Fruit fly (Drosophila melanogaster): Measurements from ENCODE around the gene CG10175.
A peak's percentile ranks its signal among the peaks of the same experiment; 100 is the strongest.

The CG10175 gene

DNA sequence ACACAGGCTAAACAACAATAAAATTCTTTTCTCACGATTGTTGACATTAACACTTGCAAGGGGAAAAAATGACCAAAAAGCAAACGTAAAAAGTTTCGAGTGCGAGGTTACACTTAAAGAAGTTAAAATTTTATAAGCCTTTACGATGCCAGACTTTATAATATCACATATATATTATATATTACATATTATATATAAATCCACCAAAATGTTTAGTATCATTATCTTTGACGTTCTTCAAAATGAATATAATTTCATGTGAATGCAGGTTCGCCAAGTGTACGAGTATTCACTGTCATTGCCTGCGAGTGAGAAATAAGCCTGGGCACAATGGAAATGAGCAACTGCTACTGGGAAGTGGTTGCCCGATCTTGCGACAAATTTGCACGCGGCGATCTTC is 22.5 kb downstream of the CG10175 start (continued):
- TF ChIP-seq nau (GFP tag; optimal IDR thresholded peaks at IDR 0.05) = no peak
- TF ChIP-seq run (tag; optimal IDR thresholded peaks at IDR 0.05) = no peak
- TF ChIP-seq CG9932 (GFP tag; IDR thresholded peaks at IDR 0.05) = no peak
- no peak for TF ChIP-seq CG7987 (GFP tag; optimal IDR thresholded peaks at IDR 0.05)
- no peak for TF ChIP-seq Elba2 (GFP tag; optimal IDR thresholded peaks at IDR 0.05)

DNA sequence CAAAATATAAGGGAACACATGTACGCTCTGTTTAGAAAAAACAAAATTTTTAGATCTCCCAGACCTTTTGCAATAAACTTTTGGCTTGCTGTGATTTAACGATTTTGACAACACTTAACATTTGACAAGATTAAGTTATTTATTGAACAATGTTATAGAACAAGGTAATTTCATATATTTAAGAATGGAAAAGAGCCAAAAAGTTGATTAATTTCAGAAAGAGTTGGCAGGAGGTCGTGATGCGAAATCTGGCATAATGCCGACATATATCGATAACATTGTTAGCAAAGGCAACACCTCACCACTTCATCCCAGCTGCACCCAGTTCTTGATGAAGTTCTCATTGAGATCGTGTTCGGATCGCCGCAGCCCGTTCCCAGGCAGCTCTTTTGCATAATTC is 23.4 kb downstream of the CG10175 start, which contains the start of gene CG34289:
TSS of gene CG34289 (minus strand) at position 101 of the 400 bp plus-strand sequence.
- TF ChIP-seq Chrac-16 (GFP tag; optimal IDR thresholded peaks at IDR 0.05) = no peak
- no peak for TF ChIP-seq CG1832 (GFP tag; optimal IDR thresholded peaks at IDR 0.05)
- no peak for TF ChIP-seq chm (GFP tag; IDR thresholded peaks at IDR 0.05)
- no peak for TF ChIP-seq grn (GFP tag; optimal IDR thresholded peaks at IDR 0.05)
- no peak for TF ChIP-seq CG10209 (GFP tag; optimal IDR thresholded peaks at IDR 0.05)
- no peak for TF ChIP-seq CG2199 (GFP tag; IDR thresholded peaks at IDR 0.05)
- no peak for TF ChIP-seq peb (GFP tag; IDR thresholded peaks at IDR 0.05)
- no peak for TF ChIP-seq CG12104 (GFP tag; optimal IDR thresholded peaks at IDR 0.05)
- TF ChIP-seq sqz (GFP tag; optimal IDR thresholded peaks at IDR 0.05) = no peak
- TF ChIP-seq shn (GFP tag; optimal IDR thresholded peaks at IDR 0.05) = no peak
- TF ChIP-seq ERR (GFP tag; optimal IDR thresholded peaks at IDR 0.05) = no peak
- TF ChIP-seq sc (optimal IDR thresholded peaks at IDR 0.05) = no peak
- no peak for TF ChIP-seq sc (GFP tag; optimal IDR thresholded peaks at IDR 0.05)

DNA sequence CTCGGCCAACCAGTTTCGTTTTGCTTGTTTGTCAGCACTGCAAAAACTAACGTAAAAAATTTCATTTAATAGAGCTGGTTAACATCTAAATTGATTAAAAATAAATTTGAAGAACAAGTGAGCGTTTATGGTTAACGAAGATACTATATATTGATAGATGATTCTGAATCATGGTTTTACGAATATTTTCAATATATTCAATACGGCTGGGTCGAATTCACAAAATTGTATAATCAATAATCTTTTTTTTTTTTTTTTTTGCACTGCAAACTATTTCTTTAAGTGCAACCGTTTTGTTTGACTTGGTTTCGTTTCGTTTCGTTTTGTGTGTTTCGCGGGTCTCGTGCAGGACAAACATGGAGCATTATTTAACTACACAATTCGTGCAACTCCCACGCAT is 26.0 kb downstream of the CG10175 start:
- TF ChIP-seq CG3163 (GFP tag; optimal IDR thresholded peaks at IDR 0.05) (no peak), Sry-β (GFP tag; optimal IDR thresholded peaks at IDR 0.05) (no peak), toy (GFP tag; IDR thresholded peaks at IDR 0.05) (no peak), Gug (GFP tag; IDR thresholded peaks at IDR 0.05) (no peak), CG17361 (GFP tag; IDR thresholded peaks at IDR 0.05) (no peak), CG6683 (GFP tag; optimal IDR thresholded peaks at IDR 0.05) (no peak), CG15073 (GFP tag; optimal IDR thresholded peaks at IDR 0.05) (no peak), CG11504 (tag; optimal IDR thresholded peaks at IDR 0.05) (no peak), CG14667 (GFP tag; IDR thresholded peaks at IDR 0.05) (no peak), CG17802 (tag; optimal IDR thresholded peaks at IDR 0.05) (no peak), CG18619 (GFP tag; optimal IDR thresholded peaks at IDR 0.05) (no peak), CG2202 (tag; optimal IDR thresholded peaks at IDR 0.05) (no peak), Sry-δ (GFP tag; optimal IDR thresholded peaks at IDR 0.05) (no peak), Max (GFP tag; optimal IDR thresholded peaks at IDR 0.05) (no peak), CG10321 (GFP tag; IDR thresholded peaks at IDR 0.05) (no peak)

DNA sequence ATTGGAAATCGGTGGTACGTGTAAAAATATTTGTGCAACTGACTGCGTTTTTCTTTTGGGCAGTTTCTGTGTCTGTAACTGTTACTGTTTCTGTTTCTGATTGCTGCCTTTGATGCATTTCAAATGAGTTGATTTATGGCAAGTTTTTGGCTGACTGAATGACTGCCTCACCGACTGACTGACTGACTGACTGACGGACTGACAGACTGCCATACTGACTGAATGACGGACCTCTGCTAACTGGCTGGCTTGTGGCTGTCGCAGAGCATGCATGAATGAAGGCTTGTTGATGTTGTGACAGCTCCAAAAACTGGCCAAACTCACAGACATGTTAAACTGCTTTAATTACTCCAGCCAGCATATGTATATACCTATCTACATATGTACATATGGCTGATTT is 27.3 kb downstream of the CG10175 start:
- TF ChIP-seq CG3407 (GFP tag; optimal IDR thresholded peaks at IDR 0.05) (no peak), CG8281 (tag; optimal IDR thresholded peaks at IDR 0.05) (peak; percentile 96), BEAF-32 (GFP tag; optimal IDR thresholded peaks at IDR 0.05) (no peak)

DNA sequence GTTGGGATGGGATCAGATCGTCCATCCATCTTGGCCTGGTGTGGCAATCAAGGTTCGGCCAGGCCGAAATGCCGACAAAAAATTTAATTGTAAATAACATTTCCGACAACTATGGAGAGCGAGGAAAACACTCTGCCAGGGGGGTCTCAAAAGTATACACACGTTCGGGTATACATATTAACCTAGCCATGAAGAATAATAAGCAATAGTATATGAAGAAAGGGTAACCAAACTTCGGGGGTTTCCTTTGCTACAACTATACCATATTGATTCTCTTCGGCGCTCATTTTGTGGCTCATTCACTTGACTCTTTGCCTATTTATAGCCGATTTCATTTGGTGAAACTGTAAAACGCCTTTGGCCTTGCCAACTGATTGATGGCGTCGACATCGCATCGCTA is 33.5 kb downstream of the CG10175 start:
- TF ChIP-seq D19A (tag; optimal IDR thresholded peaks at IDR 0.05) = peak; percentile 81
- TF ChIP-seq row (GFP tag; IDR thresholded peaks at IDR 0.05) = peak; percentile 43; the same call in 1 of the 3 replicates
- no peak for TF ChIP-seq Rfx (GFP tag; IDR thresholded peaks at IDR 0.05)
